Fruit fly (Drosophila melanogaster): ENCODE results near the gene CG14204.
A peak's percentile ranks its signal among the peaks of the same experiment; 100 is the strongest.

The CG14204 gene

dm6 chrX:19548438-19548837 is 35.0 kb upstream of the CG14204 start (continued):
- TF ChIP-seq HLHmδ (GFP tag; optimal IDR thresholded peaks at IDR 0.05) (no peak), CHES-1-like (GFP tag; optimal IDR thresholded peaks at IDR 0.05) (no peak), Atf3 (GFP tag; optimal IDR thresholded peaks at IDR 0.05) (no peak), Trl (optimal IDR thresholded peaks at IDR 0.05) (peak; percentile 23 to 47), Trl (GFP tag; optimal IDR thresholded peaks at IDR 0.05) (no peak), lab (GFP tag; optimal IDR thresholded peaks at IDR 0.05) (no peak), lola (GFP tag; optimal IDR thresholded peaks at IDR 0.05) (no peak), CG32767 (GFP tag; IDR thresholded peaks at IDR 0.05) (no peak), cg (GFP tag; optimal IDR thresholded peaks at IDR 0.05) (peak; percentile 32), Dip3 (GFP tag; optimal IDR thresholded peaks at IDR 0.05) (no peak), lov (optimal IDR thresholded peaks at IDR 0.05) (no peak), lov (GFP tag; IDR thresholded peaks at IDR 0.05) (no peak), trh (GFP tag; optimal IDR thresholded peaks at IDR 0.05) (no peak), fd102C (GFP tag; optimal IDR thresholded peaks at IDR 0.05) (no peak), Nf-YB (GFP tag; optimal IDR thresholded peaks at IDR 0.05) (peak; percentile 55), crol (GFP tag; IDR thresholded peaks at IDR 0.05) (peak; percentile 51), zfh2 (GFP tag; optimal IDR thresholded peaks at IDR 0.05) (no peak), ci (GFP tag; IDR thresholded peaks at IDR 0.05) (no peak), CG5180 (GFP tag; optimal IDR thresholded peaks at IDR 0.05) (no peak), CG9797 (GFP tag; optimal IDR thresholded peaks at IDR 0.05) (no peak), ind (GFP tag; optimal IDR thresholded peaks at IDR 0.05) (no peak), CG33557 (GFP tag; optimal IDR thresholded peaks at IDR 0.05) (no peak), CG2712 (tag; optimal IDR thresholded peaks at IDR 0.05) (no peak), CG4617 (GFP tag; optimal IDR thresholded peaks at IDR 0.05; ENCODE audit: borderline replicate concordance) (no peak), chinmo (GFP tag; IDR thresholded peaks at IDR 0.05; ENCODE audit: partially characterized antibody) (no peak), Blimp-1 (GFP tag; optimal IDR thresholded peaks at IDR 0.05) (no peak), ssp (GFP tag; IDR thresholded peaks at IDR 0.05) (no peak), onecut (GFP tag; IDR thresholded peaks at IDR 0.05) (no peak), ase (GFP tag; IDR thresholded peaks at IDR 0.05) (no peak), CG32772 (GFP tag; IDR thresholded peaks at IDR 0.05) (no peak), emc (GFP tag; optimal IDR thresholded peaks at IDR 0.05) (no peak), CG1832 (GFP tag; optimal IDR thresholded peaks at IDR 0.05) (peak; percentile 56), CG9876 (GFP tag; optimal IDR thresholded peaks at IDR 0.05) (no peak), dpn (GFP tag; optimal IDR thresholded peaks at IDR 0.05) (no peak)

dm6 chrX:19549570-19549969 is 33.8 kb upstream of the CG14204 start:
- TF ChIP-seq onecut (GFP tag; IDR thresholded peaks at IDR 0.05) (no peak), CG18262 (tag; optimal IDR thresholded peaks at IDR 0.05) (peak; percentile 21), row (GFP tag; IDR thresholded peaks at IDR 0.05) (peak; percentile 49; the same call in 2 of the 3 replicates), phol (tag; optimal IDR thresholded peaks at IDR 0.05) (peak; percentile 2), gem (tag; optimal IDR thresholded peaks at IDR 0.05) (no peak), BtbVII (GFP tag; optimal IDR thresholded peaks at IDR 0.05) (no peak), Dp (GFP tag; optimal IDR thresholded peaks at IDR 0.05) (no peak), Rfx (GFP tag; IDR thresholded peaks at IDR 0.05) (no peak), Doc3 (GFP tag; IDR thresholded peaks at IDR 0.05; ENCODE audit: partially characterized antibody) (no peak), Sry-δ (GFP tag; optimal IDR thresholded peaks at IDR 0.05) (no peak), tgo (GFP tag; IDR thresholded peaks at IDR 0.05) (no peak), CoRest (tag; optimal IDR thresholded peaks at IDR 0.05) (peak; percentile 16), caup (GFP tag; optimal IDR thresholded peaks at IDR 0.05; ENCODE audit: severe bottlenecking) (no peak), CG9437 (GFP tag; optimal IDR thresholded peaks at IDR 0.05) (no peak), p53 (GFP tag; optimal IDR thresholded peaks at IDR 0.05) (no peak), Ssrp (tag; optimal IDR thresholded peaks at IDR 0.05) (peak; percentile 7), CG10147 (GFP tag; optimal IDR thresholded peaks at IDR 0.05) (no peak), amos (GFP tag; IDR thresholded peaks at IDR 0.05; ENCODE audit: partially characterized antibody) (no peak), NC2β (GFP tag; optimal IDR thresholded peaks at IDR 0.05) (no peak), CG7963 (GFP tag; IDR thresholded peaks at IDR 0.05; ENCODE audit: partially characterized antibody) (peak; percentile 40; the same call in 1 of the 3 replicates)
